Worm (Caenorhabditis elegans): Measurements from ENCODE around the gene srj-8.

The srj-8 gene

DNA sequence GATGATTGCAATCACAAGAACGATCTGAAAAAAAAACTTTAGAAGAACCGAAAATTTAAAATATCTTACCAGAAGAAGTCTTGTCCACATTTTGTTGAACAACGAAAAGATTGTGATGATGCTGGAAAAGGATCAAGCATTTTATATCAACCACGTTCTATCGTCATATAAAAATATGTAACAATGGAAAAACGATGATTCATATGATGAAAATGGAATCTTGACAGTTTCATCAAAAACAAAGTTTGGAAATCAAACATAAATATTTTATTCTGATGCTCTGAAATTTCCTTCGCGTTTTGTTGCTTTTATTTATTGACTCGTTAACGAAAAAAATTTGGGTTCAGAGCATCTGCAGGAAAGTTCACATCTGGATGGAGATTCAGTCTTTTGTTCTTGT, 11.0 kb upstream of the srj-8 start, which contains the start of the genes K08D9.9 and str-16:
TSS of gene K08D9.9 (minus strand) at position 101 of the 400 bp plus-strand sequence.
TSS of gene str-16 (plus strand) at position 266 of the 400 bp plus-strand sequence.
- TF ChIP-seq klf-2 (GFP tag; conservative IDR thresholded peaks at IDR 0.05) (no peak), cog-1 (tag; optimal IDR thresholded peaks at IDR 0.05) (no peak), ref-1 (GFP tag; conservative IDR thresholded peaks at IDR 0.05) (no peak), T22C8.4 (GFP tag; IDR thresholded peaks at IDR 0.05) (no peak), med-1 (GFP tag; optimal IDR thresholded peaks at IDR 0.05; ENCODE audit: insufficient read depth) (no peak), tab-1 (GFP tag; IDR thresholded peaks at IDR 0.05) (no peak), ztf-29 (GFP tag; IDR thresholded peaks at IDR 0.05) (no peak), ztf-23 (GFP tag; IDR thresholded peaks at IDR 0.05) (no peak)

ce11 chrV:3241175-3241574, 6.4 kb upstream of the srj-8 start, which contains the start of gene srj-11:
TSS of gene srj-11 (plus strand) at chrV:3241424.
- no peak for TF ChIP-seq klf-2 (GFP tag; conservative IDR thresholded peaks at IDR 0.05)

ce11 chrV:3242984-3243383, 4.6 kb upstream of the srj-8 start, which contains the start of gene gst-23:
TSS of gene gst-23 (plus strand) at chrV:3243284.
- TF ChIP-seq ztf-29 (GFP tag; IDR thresholded peaks at IDR 0.05), result no peak
- TF ChIP-seq tab-1 (GFP tag; IDR thresholded peaks at IDR 0.05), result no peak
- no peak for TF ChIP-seq med-1 (GFP tag; optimal IDR thresholded peaks at IDR 0.05; ENCODE audit: insufficient read depth)
- no peak for TF ChIP-seq ztf-23 (GFP tag; IDR thresholded peaks at IDR 0.05)
- TF ChIP-seq cog-1 (tag; optimal IDR thresholded peaks at IDR 0.05), result no peak
- TF ChIP-seq T22C8.4 (GFP tag; IDR thresholded peaks at IDR 0.05), result no peak
- no peak for TF ChIP-seq klf-2 (GFP tag; conservative IDR thresholded peaks at IDR 0.05)
- TF ChIP-seq ref-1 (GFP tag; conservative IDR thresholded peaks at IDR 0.05), result no peak
- TF ChIP-seq flt-1 (GFP tag; IDR thresholded peaks at IDR 0.05), result no peak

ce11 chrV:3244703-3245102, 2.9 kb upstream of the srj-8 start, which contains the start of gene srj-7:
TSS of gene srj-7 (plus strand) at chrV:3245003.
- no peak for TF ChIP-seq klf-2 (GFP tag; conservative IDR thresholded peaks at IDR 0.05)
- TF ChIP-seq med-1 (GFP tag; optimal IDR thresholded peaks at IDR 0.05; ENCODE audit: insufficient read depth), result no peak
- TF ChIP-seq flt-1 (GFP tag; IDR thresholded peaks at IDR 0.05), result no peak
- no peak for TF ChIP-seq tab-1 (GFP tag; IDR thresholded peaks at IDR 0.05)
- TF ChIP-seq ztf-23 (GFP tag; IDR thresholded peaks at IDR 0.05), result no peak
- no peak for TF ChIP-seq T22C8.4 (GFP tag; IDR thresholded peaks at IDR 0.05)
- no peak for TF ChIP-seq ztf-29 (GFP tag; IDR thresholded peaks at IDR 0.05)
- TF ChIP-seq ref-1 (GFP tag; conservative IDR thresholded peaks at IDR 0.05), result no peak
- no peak for TF ChIP-seq cog-1 (tag; optimal IDR thresholded peaks at IDR 0.05)

DNA sequence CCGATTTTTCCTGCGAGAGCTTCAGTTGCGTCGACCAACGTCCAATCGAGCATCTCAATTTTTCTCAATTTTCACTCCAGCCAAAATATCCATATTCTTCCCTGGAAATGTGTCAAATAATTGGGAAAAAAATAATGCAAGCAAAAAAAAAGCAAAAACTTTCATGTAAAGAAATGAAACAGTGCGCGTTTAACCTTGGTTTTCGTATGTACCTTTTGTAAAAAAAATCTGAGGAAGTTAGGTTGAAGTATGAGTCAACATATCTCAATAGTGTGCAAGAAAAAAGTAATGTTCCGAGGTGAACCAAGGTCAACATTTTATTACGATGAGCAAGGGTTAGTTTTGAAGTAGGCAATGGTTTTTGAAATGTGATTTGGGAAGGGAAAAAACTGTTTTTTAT, 2.5 kb downstream of the srj-8 start, which contains the start of gene T28A11.13:
TSS of gene T28A11.13 (minus strand) at position 101 of the 400 bp plus-strand sequence.
- no peak for TF ChIP-seq klf-2 (GFP tag; conservative IDR thresholded peaks at IDR 0.05)
- no peak for TF ChIP-seq ref-1 (GFP tag; conservative IDR thresholded peaks at IDR 0.05)
- no peak for TF ChIP-seq T22C8.4 (GFP tag; IDR thresholded peaks at IDR 0.05)
- TF ChIP-seq cog-1 (tag; optimal IDR thresholded peaks at IDR 0.05), result no peak
- TF ChIP-seq ztf-23 (GFP tag; IDR thresholded peaks at IDR 0.05), result no peak
- TF ChIP-seq med-1 (GFP tag; optimal IDR thresholded peaks at IDR 0.05; ENCODE audit: insufficient read depth), result no peak

- TF ChIP-seq klf-2 (GFP tag; conservative IDR thresholded peaks at IDR 0.05) (no peak), ztf-23 (GFP tag; IDR thresholded peaks at IDR 0.05) (no peak), ztf-29 (GFP tag; IDR thresholded peaks at IDR 0.05) (no peak), med-1 (GFP tag; optimal IDR thresholded peaks at IDR 0.05; ENCODE audit: insufficient read depth) (no peak), flt-1 (GFP tag; IDR thresholded peaks at IDR 0.05) (no peak), tab-1 (GFP tag; IDR thresholded peaks at IDR 0.05) (no peak), T22C8.4 (GFP tag; IDR thresholded peaks at IDR 0.05) (no peak), cog-1 (tag; optimal IDR thresholded peaks at IDR 0.05) (no peak), ref-1 (GFP tag; conservative IDR thresholded peaks at IDR 0.05) (no peak)
Measured at ce11 chrV:3256051-3256450, 8.4 kb downstream of the srj-8 start, which contains the start of gene srt-63. TSS of gene srt-63 (minus strand) at chrV:3256151.

DNA sequence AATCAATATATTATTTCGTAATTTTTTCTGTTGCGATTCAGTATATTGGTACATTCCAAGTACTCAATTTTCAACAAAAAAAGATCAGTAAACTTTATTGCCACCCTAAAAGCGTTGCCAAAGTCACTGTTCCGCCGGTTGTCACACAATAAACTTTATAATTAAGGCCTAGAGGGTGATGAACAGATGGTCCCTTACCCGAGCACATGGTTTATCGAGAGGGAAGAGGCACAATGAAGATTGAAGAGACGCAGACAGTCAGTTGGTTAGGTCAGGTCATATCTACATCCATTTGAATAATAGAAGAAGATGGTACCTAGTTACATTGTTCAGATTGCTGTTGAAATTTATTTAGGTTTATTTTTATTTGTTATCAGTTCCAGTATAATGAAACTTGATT, 9.2 kb downstream of the srj-8 start:
- TF ChIP-seq ztf-23 (GFP tag; IDR thresholded peaks at IDR 0.05) (no peak), cog-1 (tag; optimal IDR thresholded peaks at IDR 0.05) (no peak), flt-1 (GFP tag; IDR thresholded peaks at IDR 0.05) (no peak), tab-1 (GFP tag; IDR thresholded peaks at IDR 0.05) (no peak), med-1 (GFP tag; optimal IDR thresholded peaks at IDR 0.05; ENCODE audit: insufficient read depth) (no peak), klf-2 (GFP tag; conservative IDR thresholded peaks at IDR 0.05) (no peak), T22C8.4 (GFP tag; IDR thresholded peaks at IDR 0.05) (no peak), ref-1 (GFP tag; conservative IDR thresholded peaks at IDR 0.05) (no peak), ztf-29 (GFP tag; IDR thresholded peaks at IDR 0.05) (no peak)

DNA sequence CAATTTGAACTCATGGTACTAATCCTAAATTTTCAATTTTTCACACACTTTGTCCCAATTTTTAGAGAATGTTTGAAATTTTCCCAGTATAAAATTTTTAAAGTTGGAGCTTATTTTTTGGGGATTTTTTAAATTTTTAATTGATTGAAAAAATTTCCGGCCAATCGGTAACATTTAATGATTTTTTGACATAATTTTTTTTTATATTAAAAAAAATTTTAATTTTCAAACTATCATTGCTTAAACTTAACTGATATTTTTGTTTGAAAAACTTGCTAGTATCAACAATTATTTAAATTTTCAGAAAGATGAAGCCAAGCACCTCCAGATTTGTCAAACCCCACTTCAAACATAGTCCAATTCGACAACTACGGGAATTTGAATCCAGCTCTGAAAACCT, 9.7 kb downstream of the srj-8 start, which contains the start of gene T28A11.22:
TSS of gene T28A11.22 (plus strand) at position 301 of the 400 bp plus-strand sequence.
- TF ChIP-seq ztf-23 (GFP tag; IDR thresholded peaks at IDR 0.05) (no peak), klf-2 (GFP tag; conservative IDR thresholded peaks at IDR 0.05) (no peak), ztf-29 (GFP tag; IDR thresholded peaks at IDR 0.05) (no peak), tab-1 (GFP tag; IDR thresholded peaks at IDR 0.05) (no peak), cog-1 (tag; optimal IDR thresholded peaks at IDR 0.05) (no peak), ref-1 (GFP tag; conservative IDR thresholded peaks at IDR 0.05) (no peak), med-1 (GFP tag; optimal IDR thresholded peaks at IDR 0.05; ENCODE audit: insufficient read depth) (no peak), T22C8.4 (GFP tag; IDR thresholded peaks at IDR 0.05) (no peak), flt-1 (GFP tag; IDR thresholded peaks at IDR 0.05) (no peak)

DNA sequence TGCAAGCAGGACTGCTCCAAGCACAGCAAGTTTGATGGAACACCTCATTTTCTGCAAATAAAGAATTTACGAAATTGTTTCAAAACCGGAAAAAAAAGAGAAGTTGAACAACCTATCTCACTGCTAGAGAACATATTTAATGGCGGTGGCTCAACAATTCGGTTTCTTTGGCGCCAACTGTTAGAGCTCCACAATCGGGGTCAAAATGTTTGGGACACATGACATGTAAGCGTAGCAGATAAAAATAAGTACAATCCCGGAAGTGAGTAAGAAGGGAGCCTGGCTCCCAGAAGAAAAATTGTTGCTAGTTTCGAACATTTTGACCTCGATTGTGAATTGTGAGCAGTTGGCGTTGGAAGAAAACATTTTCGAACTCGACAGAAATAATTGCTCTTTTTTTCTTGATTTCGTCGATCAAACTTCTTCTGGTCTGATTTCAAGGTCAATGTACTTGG, 11.6 kb downstream of the srj-8 start, which contains the start of gene T28A11.16:
TSS of gene T28A11.16 (minus strand) at position 51 of the 455 bp plus-strand sequence.
- TF ChIP-seq ztf-29 (GFP tag; IDR thresholded peaks at IDR 0.05), result no peak
- TF ChIP-seq ref-1 (GFP tag; conservative IDR thresholded peaks at IDR 0.05), result no peak
- no peak for TF ChIP-seq tab-1 (GFP tag; IDR thresholded peaks at IDR 0.05)
- TF ChIP-seq cog-1 (tag; optimal IDR thresholded peaks at IDR 0.05), result no peak
- no peak for TF ChIP-seq T22C8.4 (GFP tag; IDR thresholded peaks at IDR 0.05)

- TF ChIP-seq T22C8.4 (GFP tag; IDR thresholded peaks at IDR 0.05) (no peak), flt-1 (GFP tag; IDR thresholded peaks at IDR 0.05) (no peak), ref-1 (GFP tag; conservative IDR thresholded peaks at IDR 0.05) (no peak), med-1 (GFP tag; optimal IDR thresholded peaks at IDR 0.05; ENCODE audit: insufficient read depth) (no peak), ztf-23 (GFP tag; IDR thresholded peaks at IDR 0.05) (no peak)
Measured at ce11 chrV:3260075-3260474, 12.5 kb downstream of the srj-8 start, which contains the start of gene srbc-5. TSS of gene srbc-5 (plus strand) at chrV:3260375.
